Worm (Caenorhabditis elegans): ENCODE data around the gene srg-4.

The srg-4 gene

DNA sequence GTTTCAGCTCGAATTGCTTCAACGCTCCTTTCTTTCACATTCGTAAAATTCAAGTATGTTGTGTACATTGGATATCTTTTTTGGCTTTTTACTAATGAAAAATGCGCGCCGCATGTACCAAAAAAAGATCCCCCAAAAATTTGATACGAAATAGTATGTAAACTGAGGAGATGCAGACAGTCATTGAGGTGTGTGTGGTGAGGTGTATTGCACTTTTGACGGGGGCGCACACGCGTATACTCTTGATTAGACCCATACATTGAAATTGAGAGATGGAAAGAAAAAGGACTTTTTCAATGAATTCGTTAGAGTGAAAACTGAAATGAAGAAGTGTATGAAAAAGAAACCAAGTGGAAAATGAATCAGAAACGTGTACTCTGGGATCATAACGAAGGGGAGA, 40.5 kb downstream of the srg-4 start:
- TF ChIP-seq npax-4 (tag; optimal IDR thresholded peaks at IDR 0.05), result no peak
- TF ChIP-seq Y22D7AL.16 (tag; optimal IDR thresholded peaks at IDR 0.05), result no peak
- no peak for TF ChIP-seq che-1 (tag; optimal IDR thresholded peaks at IDR 0.05)
- TF ChIP-seq lim-6 (tag; optimal IDR thresholded peaks at IDR 0.05), result no peak
- no peak for TF ChIP-seq mec-3 (tag; optimal IDR thresholded peaks at IDR 0.05; ENCODE audit: borderline replicate concordance)
- no peak for TF ChIP-seq pros-1 (tag; optimal IDR thresholded peaks at IDR 0.05)
- TF ChIP-seq nhr-11 (tag; optimal IDR thresholded peaks at IDR 0.05), result no peak
- no peak for TF ChIP-seq ceh-30 (tag; optimal IDR thresholded peaks at IDR 0.05)
- TF ChIP-seq ceh-9 (tag; optimal IDR thresholded peaks at IDR 0.05), result no peak
- TF ChIP-seq ceh-31 (tag; optimal IDR thresholded peaks at IDR 0.05), result no peak
- no peak for TF ChIP-seq ets-4 (tag; optimal IDR thresholded peaks at IDR 0.05)
- TF ChIP-seq ceh-19 (GFP tag; optimal IDR thresholded peaks at IDR 0.05), result no peak
- TF ChIP-seq F13H6.1 (tag; optimal IDR thresholded peaks at IDR 0.05), result no peak
- no peak for TF ChIP-seq unc-42 (tag; optimal IDR thresholded peaks at IDR 0.05)

DNA sequence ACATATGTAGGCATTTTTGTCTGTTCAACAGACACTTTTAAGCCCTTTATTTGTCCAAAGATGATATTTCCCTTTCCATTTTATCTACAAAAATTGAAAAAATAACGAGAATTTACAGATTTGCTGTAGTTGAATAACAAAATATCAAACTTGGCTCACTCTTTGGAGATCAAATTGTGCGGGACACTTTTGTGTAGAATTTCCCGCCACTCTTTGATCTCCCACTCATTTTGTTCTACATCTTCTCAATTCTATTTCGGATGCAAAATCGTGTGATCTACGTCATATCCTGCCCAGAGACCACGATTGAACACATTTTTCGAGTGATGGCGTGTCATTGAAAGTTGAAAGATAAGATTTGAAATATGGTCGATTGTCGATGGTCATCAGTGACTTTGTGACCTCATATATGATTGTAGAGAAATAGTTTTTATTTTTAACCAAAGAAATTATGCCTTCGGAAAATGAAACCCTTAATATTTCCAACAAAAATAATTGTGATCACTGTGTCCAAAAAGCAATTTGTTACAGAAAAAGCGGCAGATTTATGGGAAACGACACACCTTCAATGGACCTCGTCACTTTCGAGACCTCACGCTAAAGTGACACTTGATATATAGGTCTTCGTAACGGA, 44.9 kb downstream of the srg-4 start, which contains the start of gene hot-4:
hot-4 (plus strand) TSS at position 584 of the 634 bp plus-strand sequence.
- TF ChIP-seq ztf-16 (tag; optimal IDR thresholded peaks at IDR 0.05) (no peak), hlh-8 (tag; optimal IDR thresholded peaks at IDR 0.05) (no peak), syd-9 (tag; optimal IDR thresholded peaks at IDR 0.05) (no peak), unc-55 (GFP tag; optimal IDR thresholded peaks at IDR 0.05) (no peak), unc-3 (GFP tag; conservative IDR thresholded peaks at IDR 0.05) (no peak), unc-3 (tag; optimal IDR thresholded peaks at IDR 0.05) (no peak), pat-9 (tag; optimal IDR thresholded peaks at IDR 0.05) (no peak), pha-4 (tag; optimal IDR thresholded peaks at IDR 0.05) (no peak), C08G9.2 (tag; optimal IDR thresholded peaks at IDR 0.05) (no peak), tbx-7 (tag; optimal IDR thresholded peaks at IDR 0.05) (no peak), dve-1 (tag; optimal IDR thresholded peaks at IDR 0.05) (no peak), lim-6 (tag; optimal IDR thresholded peaks at IDR 0.05) (no peak), ceh-22 (tag; optimal IDR thresholded peaks at IDR 0.05) (no peak), ceh-2 (tag; optimal IDR thresholded peaks at IDR 0.05) (no peak), ceh-34 (tag; optimal IDR thresholded peaks at IDR 0.05) (no peak), nfya-1 (tag; optimal IDR thresholded peaks at IDR 0.05) (no peak), pqm-1 (tag; optimal IDR thresholded peaks at IDR 0.05) (no peak), ceh-6 (GFP tag; optimal IDR thresholded peaks at IDR 0.05) (no peak), hlh-15 (tag; optimal IDR thresholded peaks at IDR 0.05) (no peak), ama-1 (optimal IDR thresholded peaks at IDR 0.05) (no peak), pax-1 (tag; optimal IDR thresholded peaks at IDR 0.05) (no peak)

DNA sequence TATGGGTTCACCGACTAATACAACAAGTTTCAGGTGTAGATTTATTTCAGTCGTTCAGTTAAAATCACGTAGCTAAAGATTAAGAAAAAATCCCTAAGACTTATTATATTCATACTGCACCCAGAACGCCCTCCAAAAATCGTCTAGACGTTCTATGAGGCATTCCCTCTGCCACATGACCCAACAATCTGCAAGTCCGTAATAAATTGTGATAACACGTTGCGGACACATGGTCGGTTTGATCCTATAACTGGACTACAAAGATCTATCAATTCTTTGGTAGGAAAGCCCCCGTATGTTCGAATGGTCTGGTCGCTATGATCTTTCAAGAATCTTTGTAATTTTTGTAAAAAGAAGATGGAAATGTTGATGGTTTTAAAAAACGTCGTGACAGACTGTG, 45.9 kb downstream of the srg-4 start:
- no peak for TF ChIP-seq T23F11.4 (GFP tag; optimal IDR thresholded peaks at IDR 0.05)

ce11 chrIII:6215476-6215875, 46.4 kb downstream of the srg-4 start, which contains the start of gene C23G10.11:
TSS of gene C23G10.11 (minus strand) at chrIII:6215576.
- TF ChIP-seq ttx-3 (tag; optimal IDR thresholded peaks at IDR 0.05), result no peak

DNA sequence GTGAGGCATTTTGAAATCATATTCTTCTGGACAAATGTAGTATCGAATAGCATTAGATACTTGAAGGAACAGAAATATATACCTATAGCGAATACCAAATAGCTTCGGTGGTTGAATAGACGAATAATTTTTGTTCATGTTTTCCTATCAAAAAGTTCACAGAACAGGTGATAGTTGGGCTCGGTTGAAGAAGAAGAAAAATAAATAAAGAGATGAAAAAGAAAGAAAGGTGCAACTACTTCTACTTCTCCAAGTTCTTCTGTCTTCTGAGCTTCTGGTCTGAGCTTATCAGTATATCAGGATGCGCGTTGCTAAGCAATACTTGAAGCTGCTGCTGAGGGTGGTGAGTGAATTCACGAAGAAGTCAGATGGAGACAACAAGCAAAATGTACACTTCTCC, 48.0 kb downstream of the srg-4 start, which contains the start of gene C23G10.10:
C23G10.10 (minus strand) TSS at position 101 of the 400 bp plus-strand sequence.
- TF ChIP-seq ceh-30 (tag; optimal IDR thresholded peaks at IDR 0.05) (no peak), ama-1 (optimal IDR thresholded peaks at IDR 0.05) (no peak), unc-86 (tag; optimal IDR thresholded peaks at IDR 0.05) (no peak), madf-2 (tag; optimal IDR thresholded peaks at IDR 0.05) (no peak), ets-4 (tag; optimal IDR thresholded peaks at IDR 0.05) (no peak), pag-3 (tag; optimal IDR thresholded peaks at IDR 0.05; ENCODE audit: borderline replicate concordance) (no peak), K09A11.1 (tag; optimal IDR thresholded peaks at IDR 0.05; ENCODE audit: insufficient read depth) (no peak), elt-4 (tag; optimal IDR thresholded peaks at IDR 0.05) (no peak), nfya-1 (tag; optimal IDR thresholded peaks at IDR 0.05) (no peak), ceh-22 (tag; optimal IDR thresholded peaks at IDR 0.05) (no peak), ceh-18 (tag; optimal IDR thresholded peaks at IDR 0.05) (no peak), lim-6 (tag; optimal IDR thresholded peaks at IDR 0.05) (no peak), ceh-48 (tag; optimal IDR thresholded peaks at IDR 0.05) (no peak), T23F11.4 (GFP tag; optimal IDR thresholded peaks at IDR 0.05) (no peak), C38D4.7 (GFP tag; optimal IDR thresholded peaks at IDR 0.05) (no peak), rnt-1 (tag; optimal IDR thresholded peaks at IDR 0.05) (no peak), nhr-232 (tag; optimal IDR thresholded peaks at IDR 0.05) (no peak)

Data from whole organism, late embryonic.